Worm (Caenorhabditis elegans) whole organism, midembryonic: Measurements from ENCODE around the gene sod-1.

Experiments
- T22C8.4 ChIP-seq: fragments of 200-800 bp; sonication (Bioruptor generic); IDR thresholded peaks from 2 replicates; pipeline ENCODE4 v1.3.6; 2022; ENCODE audit warnings: missing genetic modification characterization, missing compliant biosample characterization
- cog-1 ChIP-seq: sonication (generic microtip); optimal IDR thresholded peaks from 2 replicates; lab custom pipeline; 2016; ENCODE audit warnings: missing genetic modification characterization, missing compliant biosample characterization
- flt-1 ChIP-seq: fragments of 200-800 bp; sonication (Bioruptor generic); IDR thresholded peaks from 2 replicates; pipeline ENCODE4 v1.3.6; 2022; ENCODE audit warnings: missing genetic modification characterization, missing compliant biosample characterization
- klf-2 ChIP-seq: fragments of 200-800 bp; sonication (Bioruptor generic); conservative IDR thresholded peaks from 2 replicates; pipeline ENCODE4 v1.3.6; 2022; ENCODE audit warnings: missing genetic modification reagents, missing genetic modification characterization, missing compliant biosample characterization
- med-1 ChIP-seq: sonication (generic microtip); optimal IDR thresholded peaks from 2 replicates; lab custom pipeline; 2017; ENCODE audit warnings: missing genetic modification characterization, mild to moderate bottlenecking, missing compliant biosample characterization, antibody characterized with exemption, missing genetic modification reagents; ENCODE audit not compliant: insufficient read depth
- ref-1 ChIP-seq: fragments of 200-800 bp; sonication (Bioruptor generic); conservative IDR thresholded peaks from 2 replicates; pipeline ENCODE4 v1.3.6; 2022; ENCODE audit warnings: missing genetic modification reagents, missing genetic modification characterization, missing compliant biosample characterization
- tab-1 ChIP-seq: fragments of 200-800 bp; sonication (Bioruptor generic); IDR thresholded peaks from 2 replicates; pipeline ENCODE4 v1.3.6; 2022; ENCODE audit warnings: missing genetic modification characterization, missing compliant biosample characterization
- ztf-23 ChIP-seq: fragments of 200-800 bp; sonication (Bioruptor generic); IDR thresholded peaks from 2 replicates; pipeline ENCODE4 v1.3.6; 2022; ENCODE audit warnings: missing genetic modification reagents, missing genetic modification characterization, missing compliant biosample characterization
- ztf-29 ChIP-seq: fragments of 200-800 bp; sonication (Bioruptor generic); IDR thresholded peaks from 2 replicates; pipeline ENCODE4 v1.3.6; 2022; ENCODE audit warnings: missing genetic modification reagents, missing genetic modification characterization, missing compliant biosample characterization

The sod-1 gene

DNA sequence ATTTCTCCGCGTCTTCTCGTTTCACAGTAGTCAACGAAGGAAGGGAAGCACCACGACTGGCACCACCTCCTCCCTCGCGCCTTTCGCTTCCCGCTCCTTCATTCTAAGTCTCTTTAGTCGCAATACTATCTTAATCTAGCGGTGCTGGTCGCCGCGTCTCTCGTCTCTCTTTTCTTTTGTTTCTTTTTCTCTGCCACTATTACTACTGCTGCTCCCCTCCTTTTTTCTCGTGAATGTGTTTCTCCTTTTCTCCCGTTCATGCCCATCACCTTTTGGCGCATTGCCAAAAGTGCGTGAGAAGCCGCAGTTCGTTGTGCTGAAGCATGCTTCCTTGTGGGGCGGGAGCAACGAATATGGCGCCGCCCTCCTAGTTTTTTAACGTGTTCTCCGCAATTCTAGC, 47.2 kb downstream of the sod-1 start:
- TF ChIP-seq cog-1 (no peak), flt-1 (GFP tag; lab: Robert Waterston, UW) (no peak), med-1 (no peak), ztf-29 (GFP tag; lab: Robert Waterston, UW) (no peak), ref-1 (GFP tag; lab: Robert Waterston, UW) (no peak), tab-1 (GFP tag; lab: Robert Waterston, UW) (no peak), ztf-23 (GFP tag; lab: Robert Waterston, UW) (no peak), klf-2 (GFP tag; lab: Robert Waterston, UW) (no peak), T22C8.4 (GFP tag; lab: Robert Waterston, UW) (no peak)

DNA sequence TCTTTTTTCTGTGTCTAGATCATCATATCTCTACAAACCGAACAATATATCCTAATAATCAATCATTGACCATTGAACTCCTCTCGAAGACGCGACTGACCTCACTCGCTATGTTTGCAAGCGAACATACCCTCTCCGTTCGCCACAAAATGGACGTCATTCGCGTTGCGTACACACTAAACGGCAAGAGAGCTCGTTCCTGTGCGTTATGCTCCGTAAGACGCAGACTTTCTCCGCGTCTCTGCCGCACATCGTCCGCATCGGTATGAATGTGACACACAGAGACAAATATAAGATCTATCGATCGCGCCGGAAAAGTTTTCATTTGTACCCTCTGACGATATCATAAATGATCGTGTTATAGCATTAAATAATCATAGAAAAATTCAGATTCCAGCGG, 47.6 kb downstream of the sod-1 start:
- no peak for TF ChIP-seq ztf-29 (GFP tag; lab: Robert Waterston, UW)
- 0 out of 2 replicates have a peak, but pooled peaks have one; percentile 51 for TF ChIP-seq flt-1 (GFP tag; lab: Robert Waterston, UW)
- no peak for TF ChIP-seq med-1
- no peak for TF ChIP-seq ztf-23 (GFP tag; lab: Robert Waterston, UW)
- TF ChIP-seq cog-1: peak; percentile 29

DNA sequence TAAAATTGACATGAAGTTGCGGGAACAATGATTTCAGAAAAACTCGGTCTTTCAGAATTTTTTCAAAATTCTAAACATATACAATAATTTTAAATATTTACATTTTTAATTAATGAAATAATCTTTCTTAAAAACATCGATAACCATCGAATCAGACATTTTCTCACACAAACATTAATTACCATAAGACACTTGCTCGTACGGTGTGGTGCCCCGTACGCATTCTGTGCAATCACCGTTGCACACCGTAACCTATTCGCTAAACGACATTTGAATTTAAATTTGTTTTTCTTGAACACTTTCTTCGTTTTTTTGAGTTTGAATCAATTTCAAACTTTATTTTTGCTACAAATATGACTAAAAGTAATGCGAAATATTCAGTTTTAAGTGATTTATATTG, 49.9 kb downstream of the sod-1 start:
- TF ChIP-seq cog-1 (no peak), ztf-29 (GFP tag; lab: Robert Waterston, UW) (no peak), T22C8.4 (GFP tag; lab: Robert Waterston, UW) (no peak), tab-1 (GFP tag; lab: Robert Waterston, UW) (no peak), med-1 (no peak), ztf-23 (GFP tag; lab: Robert Waterston, UW) (no peak), klf-2 (GFP tag; lab: Robert Waterston, UW) (no peak), flt-1 (GFP tag; lab: Robert Waterston, UW) (no peak), ref-1 (GFP tag; lab: Robert Waterston, UW) (no peak)
